Fruit fly (Drosophila melanogaster) whole organism, embryonic: ENCODE measurements around the gene Est-Q.
A peak's percentile ranks its signal among the peaks of the same experiment; 100 is the strongest.

Experiments
- BEAF-32 ChIP-seq: fragments of 200-800 bp; sonication (Bioruptor generic); optimal IDR thresholded peaks from 3 replicates; lab custom pipeline; 2017; ENCODE audit warnings: missing biosample characterization, missing genetic modification characterization, mild to moderate bottlenecking, moderate library complexity, missing genetic modification reagents
- Blimp-1 ChIP-seq: fragments of 200-800 bp; sonication (Bioruptor generic); optimal IDR thresholded peaks from 3 replicates; lab custom pipeline; 2018; ENCODE audit warnings: missing biosample characterization, missing genetic modification characterization, mild to moderate bottlenecking, moderate library complexity, missing genetic modification reagents
- C15 ChIP-seq: fragments of 200-800 bp; sonication (Bioruptor generic); IDR thresholded peaks from 3 replicates; pipeline ENCODE4 v1.3.6; 2022; ENCODE audit warnings: missing biosample characterization, missing genetic modification characterization
- CG10274 ChIP-seq: fragments of 200-800 bp; sonication (Bioruptor generic); optimal IDR thresholded peaks from 3 replicates; lab custom pipeline; 2017; ENCODE audit warnings: missing biosample characterization, mild to moderate bottlenecking, missing genetic modification characterization
- CG10543 ChIP-seq: fragments of 200-800 bp; sonication (Bioruptor generic); optimal IDR thresholded peaks from 3 replicates; lab custom pipeline; 2017; ENCODE audit warnings: missing biosample characterization, mild to moderate bottlenecking, missing genetic modification characterization, moderate library complexity
- CG13287 ChIP-seq: fragments of 200-800 bp; sonication (Bioruptor generic); IDR thresholded peaks from 2 replicates; pipeline ENCODE4 v1.3.6; 2022; ENCODE audit warnings: missing biosample characterization, missing genetic modification characterization; ENCODE audit not compliant: partially characterized antibody
- CG13296 ChIP-seq: fragments of 200-800 bp; sonication (Bioruptor generic); optimal IDR thresholded peaks from 3 replicates; lab custom pipeline; 2018; ENCODE audit warnings: missing biosample characterization, mild to moderate bottlenecking, missing genetic modification characterization
- CG14441 ChIP-seq: fragments of 200-800 bp; sonication (Bioruptor generic); IDR thresholded peaks from 2 replicates; pipeline ENCODE4 v1.3.6; 2022; ENCODE audit warnings: missing biosample characterization, missing genetic modification characterization
- CG14667 ChIP-seq: fragments of 200-800 bp; sonication (Bioruptor generic); IDR thresholded peaks from 2 replicates; pipeline ENCODE4 v1.3.6; 2022; ENCODE audit warnings: missing biosample characterization, missing genetic modification characterization
- CG14965 ChIP-seq: fragments of 200-800 bp; sonication (Bioruptor generic); optimal IDR thresholded peaks from 2 replicates; lab custom pipeline; 2016; ENCODE audit warnings: missing biosample characterization, missing genetic modification characterization, borderline replicate concordance
- CG17359 ChIP-seq: fragments of 200-800 bp; sonication (Bioruptor generic); optimal IDR thresholded peaks from 3 replicates; lab custom pipeline; 2018; ENCODE audit warnings: missing biosample characterization, mild to moderate bottlenecking, missing genetic modification characterization, moderate library complexity
- CG18011 ChIP-seq: fragments of 200-800 bp; sonication (Bioruptor generic); optimal IDR thresholded peaks from 2 replicates; lab custom pipeline; 2017; ENCODE audit warnings: missing biosample characterization, missing genetic modification characterization, mild to moderate bottlenecking, moderate library complexity, missing genotype
- CG1832 ChIP-seq: fragments of 200-800 bp; sonication (Bioruptor generic); optimal IDR thresholded peaks from 2 replicates; lab custom pipeline; 2017; ENCODE audit warnings: missing biosample characterization, mild to moderate bottlenecking, missing genetic modification characterization, inconsistent platforms
- CG2202 ChIP-seq: fragments of 200-800 bp; sonication (Bioruptor generic); optimal IDR thresholded peaks from 2 replicates; lab custom pipeline; 2018; ENCODE audit warnings: missing biosample characterization, mild to moderate bottlenecking, missing genetic modification characterization
- CG4328 ChIP-seq: fragments of 200-800 bp; sonication (Bioruptor generic); optimal IDR thresholded peaks from 3 replicates; lab custom pipeline; 2017; ENCODE audit warnings: missing biosample characterization, missing genetic modification reagents, missing genetic modification characterization
- CG4424 ChIP-seq: fragments of 200-800 bp; sonication (Bioruptor generic); optimal IDR thresholded peaks from 3 replicates; lab custom pipeline; 2016; ENCODE audit warnings: missing biosample characterization, missing genetic modification characterization
- CG7271 ChIP-seq: fragments of 200-800 bp; sonication (Bioruptor generic); optimal IDR thresholded peaks from 2 replicates; lab custom pipeline; 2018; ENCODE audit warnings: missing biosample characterization, mild to moderate bottlenecking, missing genetic modification characterization, moderate library complexity
- CG8359 ChIP-seq: fragments of 200-800 bp; sonication (Bioruptor generic); optimal IDR thresholded peaks from 2 replicates; lab custom pipeline; 2017; ENCODE audit warnings: missing biosample characterization, mild to moderate bottlenecking, missing genetic modification characterization, borderline replicate concordance
- CG8924 ChIP-seq: fragments of 200-800 bp; optimal IDR thresholded peaks from 3 replicates; lab custom pipeline; 2019; ENCODE audit warnings: missing biosample characterization, mild to moderate bottlenecking, missing genetic modification characterization, moderate library complexity
- CG9727 ChIP-seq: fragments of 200-800 bp; sonication (Bioruptor generic); optimal IDR thresholded peaks from 3 replicates; lab custom pipeline; 2017; ENCODE audit warnings: missing biosample characterization, mild to moderate bottlenecking, missing genetic modification characterization
- Dp ChIP-seq: fragments of 200-800 bp; sonication (Bioruptor generic); optimal IDR thresholded peaks from 2 replicates; lab custom pipeline; 2018; ENCODE audit warnings: missing biosample characterization, mild to moderate bottlenecking, missing genetic modification characterization, moderate library complexity
- Mes4 ChIP-seq: fragments of 200-800 bp; sonication (Bioruptor generic); optimal IDR thresholded peaks from 2 replicates; lab custom pipeline; 2016; ENCODE audit warnings: missing biosample characterization, missing genetic modification characterization
- NC2α ChIP-seq: fragments of 200-800 bp; sonication (Bioruptor generic); optimal IDR thresholded peaks from 2 replicates; lab custom pipeline; 2016; ENCODE audit warnings: missing biosample characterization, missing genetic modification characterization
- Opbp ChIP-seq: fragments of 200-800 bp; sonication (Bioruptor generic); IDR thresholded peaks from 3 replicates; pipeline ENCODE4 v1.3.6; 2022; ENCODE audit warnings: missing biosample characterization, missing genetic modification characterization; ENCODE audit not compliant: partially characterized antibody
- Ptx1 ChIP-seq: fragments of 200-800 bp; sonication (Bioruptor generic); IDR thresholded peaks from 2 replicates; pipeline ENCODE4 v1.3.6; 2022; ENCODE audit warnings: missing biosample characterization, missing genetic modification characterization
- al ChIP-seq: fragments of 200-800 bp; sonication (Bioruptor generic); IDR thresholded peaks from 2 replicates; pipeline ENCODE4 v1.3.6; 2022; ENCODE audit warnings: missing biosample characterization, missing genetic modification characterization
- cg ChIP-seq: fragments of 200-800 bp; sonication (Bioruptor generic); optimal IDR thresholded peaks from 3 replicates; lab custom pipeline; 2019; ENCODE audit warnings: missing biosample characterization, mild to moderate bottlenecking, missing genetic modification characterization, moderate library complexity
- chif ChIP-seq, 2 experiments: fragments of 200-800 bp; sonication (Bioruptor generic); optimal IDR thresholded peaks; 3 replicates each; lab custom pipeline; 2016; ENCODE audit warnings: missing biosample characterization in 2 of 2, missing genetic modification characterization in 2 of 2
- chn ChIP-seq: fragments of 200-800 bp; sonication (Bioruptor generic); optimal IDR thresholded peaks from 2 replicates; lab custom pipeline; 2016; ENCODE audit warnings: missing biosample characterization, missing genetic modification characterization
- danr ChIP-seq: fragments of 200-800 bp; sonication (Bioruptor generic); IDR thresholded peaks from 2 replicates; pipeline ENCODE4 v1.3.6; 2022; ENCODE audit warnings: missing biosample characterization, missing genetic modification characterization
- dysf ChIP-seq: fragments of 200-800 bp; sonication (Bioruptor generic); IDR thresholded peaks from 3 replicates; pipeline ENCODE4 v1.3.6; 2022; ENCODE audit warnings: missing biosample characterization, missing genetic modification characterization
- exex ChIP-seq: fragments of 200-800 bp; sonication (Bioruptor generic); optimal IDR thresholded peaks from 4 replicates; lab custom pipeline; 2018; ENCODE audit warnings: missing biosample characterization, mild to moderate bottlenecking, missing genetic modification characterization, moderate library complexity
- grau ChIP-seq: fragments of 200-800 bp; optimal IDR thresholded peaks from 3 replicates; lab custom pipeline; 2019; ENCODE audit warnings: missing biosample characterization, mild to moderate bottlenecking, missing genetic modification characterization, moderate library complexity
- hb ChIP-seq: fragments of 200-800 bp; sonication (Bioruptor generic); IDR thresholded peaks from 3 replicates; pipeline ENCODE4 v1.3.6; 2022; ENCODE audit warnings: missing biosample characterization, missing genetic modification characterization; ENCODE audit not compliant: partially characterized antibody
- hkb ChIP-seq, 2 experiments: fragments of 200-800 bp in 1 of 2; fragments of >200 bp in 1 of 2; sonication (Bioruptor generic) in 1 of 2; IDR thresholded peaks in 1 of 2; optimal IDR thresholded peaks in 1 of 2; 2 replicates each; pipeline versions ENCODE4 v1.3.6 to Lab custom; 2017 to 2022; ENCODE audit warnings: missing biosample characterization in 1 of 2, missing genetic modification characterization in 1 of 2
- jigr1 ChIP-seq: fragments of 200-800 bp; sonication (Bioruptor generic); IDR thresholded peaks from 3 replicates; pipeline ENCODE4 v1.3.6; 2022; ENCODE audit warnings: missing biosample characterization, missing genetic modification characterization
- lab ChIP-seq: fragments of 200-800 bp; sonication (Bioruptor generic); optimal IDR thresholded peaks from 3 replicates; lab custom pipeline; 2017; ENCODE audit warnings: missing biosample characterization, missing genetic modification characterization, mild to moderate bottlenecking, moderate library complexity, missing genetic modification reagents
- repo ChIP-seq: fragments of 200-800 bp; sonication (Bioruptor generic); optimal IDR thresholded peaks from 2 replicates; lab custom pipeline; 2016; ENCODE audit warnings: missing biosample characterization, missing genetic modification characterization
- sima ChIP-seq: fragments of 200-800 bp; sonication (Bioruptor generic); optimal IDR thresholded peaks from 2 replicates; lab custom pipeline; 2016; ENCODE audit warnings: missing biosample characterization, missing genetic modification characterization
- sisA ChIP-seq: fragments of 200-800 bp; sonication (Bioruptor generic); IDR thresholded peaks from 2 replicates; pipeline ENCODE4 v1.3.6; 2022; ENCODE audit warnings: missing biosample characterization, missing genetic modification characterization
- slp2 ChIP-seq: fragments of 200-800 bp; sonication (Bioruptor generic); optimal IDR thresholded peaks from 2 replicates; lab custom pipeline; 2016; ENCODE audit warnings: missing biosample characterization, missing genetic modification characterization
- tio ChIP-seq: fragments of 200-800 bp; sonication (Bioruptor generic); optimal IDR thresholded peaks from 2 replicates; lab custom pipeline; 2017; ENCODE audit warnings: missing biosample characterization, missing genetic modification characterization, inconsistent platforms
- trem ChIP-seq: fragments of 200-800 bp; optimal IDR thresholded peaks from 3 replicates; lab custom pipeline; 2019; ENCODE audit warnings: missing biosample characterization, mild to moderate bottlenecking, missing genetic modification characterization, moderate library complexity
- ttk ChIP-seq: fragments of 200-800 bp; sonication (Bioruptor generic); IDR thresholded peaks from 2 replicates; pipeline ENCODE4 v2.1.2; 2022; ENCODE audit warnings: missing biosample characterization, missing genetic modification characterization
- unc-4 ChIP-seq: fragments of 200-800 bp; sonication (Bioruptor generic); IDR thresholded peaks from 2 replicates; pipeline ENCODE4 v1.3.6; 2022; ENCODE audit warnings: missing biosample characterization, missing genetic modification characterization; ENCODE audit not compliant: partially characterized antibody
- vfl ChIP-seq: fragments of 200-800 bp; sonication (Bioruptor generic); optimal IDR thresholded peaks from 2 replicates; lab custom pipeline; 2016; ENCODE audit warnings: missing biosample characterization, missing genetic modification characterization
- vnd ChIP-seq: fragments of 200-800 bp; sonication (Bioruptor generic); IDR thresholded peaks from 3 replicates; pipeline ENCODE4 v1.3.6; 2022; ENCODE audit warnings: missing biosample characterization, missing genetic modification characterization; ENCODE audit not compliant: partially characterized antibody
- vvl ChIP-seq: fragments of 200-800 bp; sonication (Bioruptor generic); IDR thresholded peaks from 2 replicates; pipeline ENCODE4 v1.3.6; 2022; ENCODE audit warnings: missing biosample characterization, missing genetic modification characterization
- zf30C ChIP-seq: fragments of 200-800 bp; sonication (Bioruptor generic); optimal IDR thresholded peaks from 3 replicates; lab custom pipeline; 2018; ENCODE audit warnings: missing biosample characterization, mild to moderate bottlenecking, missing genetic modification characterization

Gene Est-Q

DNA sequence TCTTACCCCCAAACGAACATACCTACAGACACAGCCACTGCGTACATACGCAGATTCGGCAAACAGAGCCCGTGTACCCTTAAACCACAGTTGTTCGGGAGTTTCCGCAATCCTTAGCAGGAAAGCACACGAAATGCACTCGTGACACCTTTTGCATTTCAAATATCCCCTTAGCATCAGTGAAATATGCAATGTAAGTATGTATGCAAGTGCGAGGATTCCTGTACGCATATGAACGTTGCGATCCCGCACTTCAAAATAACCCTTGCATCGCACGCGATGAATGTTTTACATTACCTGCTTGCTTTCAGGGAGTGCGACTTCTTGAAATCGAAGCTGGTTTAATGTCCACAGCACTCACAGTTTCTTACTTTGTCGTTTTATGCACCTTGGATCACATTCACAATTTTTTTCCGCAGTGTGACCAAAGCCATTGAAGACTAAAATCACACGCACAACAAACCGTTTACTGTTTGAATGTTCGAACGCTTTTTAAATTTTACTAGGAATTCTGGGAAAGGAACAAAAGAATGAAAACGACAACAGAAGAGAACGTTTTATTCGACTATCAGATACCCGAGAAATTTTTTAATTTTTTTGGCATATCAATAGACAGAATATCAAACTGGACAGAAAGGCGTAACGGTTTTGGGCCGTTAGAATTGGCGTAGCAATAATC lies 32.2 kb downstream of the Est-Q start, which contains the start of gene Mkrn1 (continued):
- no peak for TF ChIP-seq slp2 (GFP tag; lab: Kevin White, UChicago)
- TF ChIP-seq tio (GFP tag; lab: Kevin White, UChicago) = no peak
- no peak for TF ChIP-seq zf30C (GFP tag; lab: Kevin White, UChicago)
- TF ChIP-seq CG10274 (GFP tag; lab: Kevin White, UChicago) = no peak
- peak; percentile 53 for TF ChIP-seq trem (tag; lab: Kevin White, UChicago)
- no peak for TF ChIP-seq dysf (GFP tag; lab: Robert Waterston, UW)
- TF ChIP-seq Ptx1 = no peak
- no peak for TF ChIP-seq CG2202 (tag; lab: Kevin White, UChicago)
- TF ChIP-seq vnd (GFP tag; lab: Robert Waterston, UW) = peak; percentile 83
- no peak for TF ChIP-seq CG8359 (GFP tag; lab: Kevin White, UChicago)
- no peak for TF ChIP-seq exex (tag; lab: Kevin White, UChicago)
- TF ChIP-seq al (GFP tag; lab: Robert Waterston, UW) = no peak
- TF ChIP-seq CG14965 (GFP tag; lab: Kevin White, UChicago) = no peak
- no peak for TF ChIP-seq CG8924 (tag; lab: Kevin White, UChicago)
- no peak for TF ChIP-seq sima
- no peak for TF ChIP-seq CG4328 (GFP tag; lab: Kevin White, UChicago)
- peak; percentile 38 for TF ChIP-seq Dp
- no peak for TF ChIP-seq sisA (GFP tag; lab: Robert Waterston, UW)
- TF ChIP-seq grau (tag; lab: Kevin White, UChicago) = no peak
- TF ChIP-seq CG17359 (tag; lab: Kevin White, UChicago) = no peak
- no peak for TF ChIP-seq CG10543 (GFP tag; lab: Kevin White, UChicago)
- TF ChIP-seq Opbp (GFP tag; lab: Robert Waterston, UW) = peak; percentile 79
- no peak for TF ChIP-seq CG1832 (GFP tag; lab: Kevin White, UChicago)
- no peak for TF ChIP-seq ttk (GFP tag; lab: Robert Waterston, UW)
- TF ChIP-seq NC2α (GFP tag; lab: Kevin White, UChicago) = no peak
- TF ChIP-seq vvl = no peak
- TF ChIP-seq hkb (optimal IDR thresholded peaks at IDR 0.05; lab: Kevin White, UChicago) = no peak
- no peak for TF ChIP-seq hkb (GFP tag; IDR thresholded peaks at IDR 0.05; lab: Robert Waterston, UW)
- no peak for TF ChIP-seq CG18011 (GFP tag; lab: Kevin White, UChicago)
- TF ChIP-seq CG13296 (GFP tag; lab: Kevin White, UChicago) = no peak
- no peak for TF ChIP-seq jigr1
- TF ChIP-seq BEAF-32 (GFP tag; lab: Kevin White, UChicago) = peak; percentile 53
- no peak for TF ChIP-seq CG14441 (GFP tag; lab: Robert Waterston, UW)
- no peak; the same call in 1 of the 2 replicates for TF ChIP-seq CG14667 (GFP tag; lab: Robert Waterston, UW)
- no peak for TF ChIP-seq lab (GFP tag; lab: Kevin White, UChicago)
- no peak for TF ChIP-seq C15 (GFP tag; lab: Robert Waterston, UW)
- no peak for TF ChIP-seq CG9727
- TF ChIP-seq cg (GFP tag; lab: Kevin White, UChicago) = no peak
- TF ChIP-seq CG13287 (GFP tag; lab: Robert Waterston, UW) = peak; percentile 70
- no peak for TF ChIP-seq chif (GFP tag; optimal IDR thresholded peaks at IDR 0.05; lab: Kevin White, UChicago)
- TF ChIP-seq CG7271 (tag; lab: Kevin White, UChicago) = no peak
- peak; percentile 41; the same call in 1 of the 2 replicates for TF ChIP-seq unc-4 (GFP tag; lab: Robert Waterston, UW)
- TF ChIP-seq danr (GFP tag; lab: Robert Waterston, UW) = no peak
- no peak for TF ChIP-seq Mes4
- peak; percentile 90 for TF ChIP-seq hb (GFP tag; lab: Robert Waterston, UW)
- TF ChIP-seq chn (GFP tag; lab: Kevin White, UChicago) = no peak
- no peak for TF ChIP-seq CG4424
- TF ChIP-seq vfl (GFP tag; lab: Kevin White, UChicago) = no peak
- TF ChIP-seq Blimp-1 = no peak
- TF ChIP-seq repo = no peak
